Worm (Caenorhabditis elegans) whole organism, L2 larva: ENCODE data around the gene K08E7.8.

Source experiments
- C34F6.9 ChIP-seq: fragments of 150-350 bp; optimal IDR thresholded peaks from 2 replicates; lab custom pipeline; 2014; ENCODE audit warnings: missing biosample characterization, missing genetic modification characterization
- F13H6.1 ChIP-seq: sonication (generic microtip); optimal IDR thresholded peaks from 2 replicates; lab custom pipeline; 2016; ENCODE audit warnings: missing genetic modification characterization, missing compliant biosample characterization
- R02D3.7 ChIP-seq: fragments of 150-350 bp; optimal IDR thresholded peaks from 2 replicates; lab custom pipeline; 2014; ENCODE audit warnings: missing biosample characterization, missing genetic modification characterization
- Y55F3AM.14 ChIP-seq: fragments of 200-800 bp; sonication (Bioruptor generic); optimal IDR thresholded peaks from 2 replicates; lab custom pipeline; 2018; ENCODE audit warnings: mild to moderate bottlenecking, missing genetic modification characterization, missing compliant biosample characterization
- ZK546.5 ChIP-seq: sonication (generic microtip); optimal IDR thresholded peaks from 2 replicates; lab custom pipeline; 2017; ENCODE audit warnings: missing biosample characterization, missing genetic modification characterization
- alr-1 ChIP-seq: fragments of 150-350 bp; optimal IDR thresholded peaks from 2 replicates; lab custom pipeline; 2014; ENCODE audit warnings: missing biosample characterization, missing genetic modification characterization
- aly-2 ChIP-seq: fragments of 150-350 bp; optimal IDR thresholded peaks from 2 replicates; lab custom pipeline; 2014; ENCODE audit warnings: missing biosample characterization, missing genetic modification characterization
- blmp-1 ChIP-seq: sonication (generic microtip); optimal IDR thresholded peaks from 2 replicates; lab custom pipeline; 2017; ENCODE audit warnings: missing genetic modification characterization, mild to moderate bottlenecking, missing compliant biosample characterization, antibody characterized with exemption, moderate library complexity; ENCODE audit not compliant: insufficient read depth
- ceh-16 ChIP-seq: fragments of 150-350 bp; optimal IDR thresholded peaks from 2 replicates; lab custom pipeline; 2014; ENCODE audit warnings: missing biosample characterization, missing genetic modification characterization
- ceh-82 ChIP-seq: fragments of 150-350 bp; optimal IDR thresholded peaks from 2 replicates; lab custom pipeline; 2014; ENCODE audit warnings: missing biosample characterization, missing genetic modification characterization
- crh-2 ChIP-seq: sonication (generic microtip); optimal IDR thresholded peaks from 2 replicates; lab custom pipeline; 2017; ENCODE audit warnings: missing biosample characterization, missing genetic modification characterization
- dmd-4 ChIP-seq: sonication (generic microtip); optimal IDR thresholded peaks from 2 replicates; lab custom pipeline; 2017; ENCODE audit warnings: missing biosample characterization, missing genetic modification characterization
- elt-1 ChIP-seq: fragments of 150-350 bp; optimal IDR thresholded peaks from 2 replicates; lab custom pipeline; 2014; ENCODE audit warnings: missing biosample characterization, missing genetic modification characterization
- fos-1 ChIP-seq: fragments of 150-350 bp; optimal IDR thresholded peaks from 2 replicates; lab custom pipeline; 2014; ENCODE audit warnings: missing biosample characterization, missing genetic modification characterization
- gmeb-1 ChIP-seq: fragments of 150-350 bp; optimal IDR thresholded peaks from 2 replicates; lab custom pipeline; 2014; ENCODE audit warnings: missing biosample characterization, missing genetic modification characterization
- lin-13 ChIP-seq: fragments of 150-350 bp; optimal IDR thresholded peaks from 2 replicates; lab custom pipeline; 2014; ENCODE audit warnings: missing biosample characterization, missing genetic modification reagents, missing genetic modification characterization
- lsy-2 ChIP-seq, 2 experiments: fragments of 150-350 bp in 1 of 2; sonication (generic microtip) in 1 of 2; optimal IDR thresholded peaks; 2 replicates each; lab custom pipeline; 2014 to 2017; ENCODE audit warnings: missing biosample characterization in 2 of 2, missing genetic modification characterization in 2 of 2
- mab-5 ChIP-seq: fragments of 150-350 bp; optimal IDR thresholded peaks from 2 replicates; lab custom pipeline; 2014; ENCODE audit warnings: missing biosample characterization, missing genetic modification characterization
- mdl-1 ChIP-seq, 2 experiments: fragments of 150-350 bp in 1 of 2; sonication (generic microtip) in 1 of 2; optimal IDR thresholded peaks; 2 replicates each; lab custom pipeline; 2017; ENCODE audit warnings: missing biosample characterization in 2 of 2, missing genetic modification characterization in 2 of 2
- nhr-10 ChIP-seq: sonication (generic microtip); optimal IDR thresholded peaks from 2 replicates; lab custom pipeline; 2017; ENCODE audit warnings: missing biosample characterization, missing genetic modification characterization
- nhr-11 ChIP-seq: fragments of 150-350 bp; optimal IDR thresholded peaks from 2 replicates; lab custom pipeline; 2014; ENCODE audit warnings: missing biosample characterization, missing genetic modification characterization
- nhr-12 ChIP-seq: fragments of 150-350 bp; optimal IDR thresholded peaks from 2 replicates; lab custom pipeline; 2014; ENCODE audit warnings: missing biosample characterization, missing genetic modification characterization
- nhr-129 ChIP-seq: fragments of 150-350 bp; optimal IDR thresholded peaks from 2 replicates; lab custom pipeline; 2014; ENCODE audit warnings: missing biosample characterization, missing genetic modification characterization
- nhr-21 ChIP-seq: fragments of 150-350 bp; optimal IDR thresholded peaks from 2 replicates; lab custom pipeline; 2014; ENCODE audit warnings: missing biosample characterization, missing genetic modification characterization
- nhr-237 ChIP-seq: fragments of 150-350 bp; optimal IDR thresholded peaks from 2 replicates; lab custom pipeline; 2014; ENCODE audit warnings: missing biosample characterization, missing genetic modification characterization
- nhr-6 ChIP-seq: fragments of 150-350 bp; optimal IDR thresholded peaks from 2 replicates; lab custom pipeline; 2014; ENCODE audit warnings: missing biosample characterization, missing genetic modification characterization
- nhr-77 ChIP-seq: fragments of 150-350 bp; optimal IDR thresholded peaks from 2 replicates; lab custom pipeline; 2014; ENCODE audit warnings: missing biosample characterization, missing genetic modification characterization
- peb-1 ChIP-seq: fragments of 150-350 bp; optimal IDR thresholded peaks from 2 replicates; lab custom pipeline; 2014; ENCODE audit warnings: missing biosample characterization, missing genetic modification characterization
- sem-4 ChIP-seq: fragments of 150-350 bp; optimal IDR thresholded peaks from 2 replicates; lab custom pipeline; 2014; ENCODE audit warnings: missing biosample characterization, missing genetic modification reagents, missing genetic modification characterization
- skn-1 ChIP-seq: sonication (generic microtip); optimal IDR thresholded peaks from 2 replicates; lab custom pipeline; 2017; ENCODE audit warnings: missing biosample characterization, missing genetic modification characterization
- sma-3 ChIP-seq: sonication (generic microtip); optimal IDR thresholded peaks from 2 replicates; lab custom pipeline; 2016; ENCODE audit warnings: missing genetic modification reagents, missing genetic modification characterization, missing compliant biosample characterization
- snpc-4 ChIP-seq: fragments of 150-350 bp; optimal IDR thresholded peaks from 2 replicates; lab custom pipeline; 2014; ENCODE audit warnings: missing biosample characterization, missing genetic modification characterization
- unc-39 ChIP-seq: fragments of 150-350 bp; optimal IDR thresholded peaks from 2 replicates; lab custom pipeline; 2014; ENCODE audit warnings: missing biosample characterization, missing genetic modification characterization
- unc-55 ChIP-seq: fragments of 150-350 bp; sonication (generic microtip); optimal IDR thresholded peaks from 3 replicates; lab custom pipeline; 2014; ENCODE audit warnings: missing biosample characterization, missing genetic modification reagents, missing genetic modification characterization
- unc-62 ChIP-seq: fragments of 150-350 bp; optimal IDR thresholded peaks from 2 replicates; lab custom pipeline; 2014; ENCODE audit warnings: missing biosample characterization, missing genetic modification reagents, missing genetic modification characterization
- zag-1 ChIP-seq: fragments of 150-350 bp; optimal IDR thresholded peaks from 2 replicates; lab custom pipeline; 2014; ENCODE audit warnings: missing biosample characterization, missing genetic modification characterization
- ztf-11 ChIP-seq: sonication (generic microtip); optimal IDR thresholded peaks from 2 replicates; lab custom pipeline; 2017; ENCODE audit warnings: missing biosample characterization, missing genetic modification characterization
- ztf-4 ChIP-seq: fragments of 150-350 bp; optimal IDR thresholded peaks from 2 replicates; lab custom pipeline; 2014; ENCODE audit warnings: missing biosample characterization, missing genetic modification characterization

K08E7.8 gene

ce11 chrIV:12581046-12581445, 4.8 kb downstream of the K08E7.8 start, which contains the start of gene K08E7.6:
TSS of gene K08E7.6 (minus strand) at chrIV:12581146.
- no peak for TF ChIP-seq snpc-4 (tag; lab: Kevin White, UChicago)
- TF ChIP-seq crh-2 (tag; lab: Kevin White, UChicago): no peak
- no peak for TF ChIP-seq nhr-21
- no peak for TF ChIP-seq nhr-11 (tag; lab: Kevin White, UChicago)
- no peak for TF ChIP-seq lsy-2 (tag; optimal IDR thresholded peaks at IDR 0.05; lab: Kevin White, UChicago)
- no peak for TF ChIP-seq unc-55 (GFP tag; lab: Kevin White, UChicago)
- TF ChIP-seq elt-1: no peak
- TF ChIP-seq sma-3 (GFP tag; lab: Kevin White, UChicago): no peak
- no peak for TF ChIP-seq unc-62
- no peak for TF ChIP-seq gmeb-1 (tag; lab: Kevin White, UChicago)
- TF ChIP-seq sem-4: no peak
- no peak for TF ChIP-seq peb-1
- no peak for TF ChIP-seq ztf-11 (tag; lab: Kevin White, UChicago)
- no peak for TF ChIP-seq C34F6.9
- no peak for TF ChIP-seq blmp-1 (tag; lab: Kevin White, UChicago)

DNA sequence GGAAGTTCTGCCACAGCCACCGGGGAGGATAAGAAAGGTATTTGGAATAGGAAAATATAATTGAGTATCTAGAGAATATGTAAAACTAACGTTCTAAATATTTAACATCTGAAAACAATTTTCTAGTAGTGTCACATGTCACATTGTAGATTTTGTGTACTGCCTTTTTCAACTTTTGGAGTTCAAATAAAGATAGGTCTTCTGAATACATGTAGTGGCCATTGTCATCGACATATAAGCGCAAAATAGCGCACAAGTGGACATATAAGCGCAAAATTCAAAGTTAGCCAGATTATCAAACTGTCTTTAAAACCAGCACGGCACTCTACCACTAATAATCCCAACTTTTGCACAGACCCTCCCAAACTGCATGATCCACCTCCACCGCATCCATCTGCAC, 11.6 kb downstream of the K08E7.8 start:
- TF ChIP-seq dmd-4 (tag; lab: Kevin White, UChicago) (no peak), crh-2 (tag; lab: Kevin White, UChicago) (no peak), F13H6.1 (tag; lab: Kevin White, UChicago) (no peak), mdl-1 (tag; optimal IDR thresholded peaks at IDR 0.05; lab: Kevin White, UChicago) (no peak), fos-1 (tag; lab: Kevin White, UChicago) (no peak)
- TF ChIP-seq, all 48 proteins: peak for 0

DNA sequence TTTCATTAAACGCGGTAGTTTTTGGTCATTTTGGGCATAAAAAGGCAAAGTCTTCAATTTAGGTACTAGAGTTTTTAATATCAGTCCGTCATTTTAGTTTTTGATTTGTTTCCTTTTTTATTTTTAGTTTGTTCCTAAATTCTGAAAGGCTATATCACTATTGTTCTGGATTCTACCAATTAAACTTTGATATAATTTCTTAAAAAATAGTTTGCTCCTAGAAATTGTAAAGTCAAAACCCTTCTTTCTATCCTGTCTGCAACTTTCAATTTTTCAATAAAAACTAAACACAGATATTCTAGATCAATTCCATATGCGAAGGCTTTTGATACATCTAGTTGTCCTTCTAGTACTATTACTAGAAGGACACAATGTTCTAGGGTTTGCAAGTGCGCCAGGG, 12.8 kb downstream of the K08E7.8 start, which contains the start of gene K08E7.5:
Gene K08E7.5, plus strand, starts transcription at position 301 of the 400 bp plus-strand sequence.
- no peak for TF ChIP-seq nhr-6
- TF ChIP-seq lsy-2 (tag; optimal IDR thresholded peaks at IDR 0.05; lab: Kevin White, UChicago): no peak
- no peak for TF ChIP-seq C34F6.9
- TF ChIP-seq ceh-82 (tag; lab: Kevin White, UChicago): no peak
- no peak for TF ChIP-seq lin-13 (GFP tag; lab: Kevin White, UChicago)
- TF ChIP-seq zag-1 (tag; lab: Kevin White, UChicago): no peak
- TF ChIP-seq alr-1: no peak
- no peak for TF ChIP-seq elt-1
- no peak for TF ChIP-seq ztf-4 (tag; lab: Kevin White, UChicago)
- TF ChIP-seq blmp-1 (tag; lab: Kevin White, UChicago): no peak
- no peak for TF ChIP-seq nhr-77 (tag; lab: Kevin White, UChicago)
- no peak for TF ChIP-seq nhr-11 (tag; lab: Kevin White, UChicago)
- no peak for TF ChIP-seq F13H6.1 (tag; lab: Kevin White, UChicago)
- TF ChIP-seq unc-62: no peak

ce11 chrIV:12571047-12571446, 14.8 kb downstream of the K08E7.8 start, which contains the start of gene K08E7.4:
TSS of gene K08E7.4 (minus strand) at chrIV:12571147.
- TF ChIP-seq unc-62 (no peak), R02D3.7 (no peak), unc-39 (tag; lab: Kevin White, UChicago) (no peak), skn-1 (no peak), crh-2 (tag; lab: Kevin White, UChicago) (no peak), nhr-10 (no peak), gmeb-1 (tag; lab: Kevin White, UChicago) (no peak)

DNA sequence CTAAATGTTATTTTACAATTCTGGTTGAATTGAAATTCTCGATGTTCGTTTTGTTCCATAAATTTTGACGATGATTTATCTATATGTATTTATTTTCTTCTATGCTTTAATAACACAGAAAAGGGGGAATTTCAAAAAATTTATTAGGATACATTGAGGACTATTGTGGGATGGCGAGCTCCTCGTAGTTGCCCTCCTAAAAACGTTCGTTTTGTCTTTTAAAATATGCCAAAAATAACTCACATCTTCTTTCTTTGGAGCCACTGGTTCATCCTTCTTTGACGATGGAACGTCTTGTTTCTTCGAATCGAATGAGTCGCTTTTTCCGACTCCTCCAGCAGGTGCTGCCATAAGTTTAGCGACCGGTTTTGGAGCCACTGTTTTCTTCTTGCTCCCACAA, 15.3 kb downstream of the K08E7.8 start:
- TF ChIP-seq nhr-237 (tag; lab: Kevin White, UChicago) (no peak), ztf-11 (tag; lab: Kevin White, UChicago) (no peak), snpc-4 (tag; lab: Kevin White, UChicago) (no peak), ZK546.5 (tag; lab: Kevin White, UChicago) (no peak), unc-62 (no peak), nhr-6 (no peak), ceh-16 (tag; lab: Kevin White, UChicago) (no peak), sma-3 (GFP tag; lab: Kevin White, UChicago) (no peak), Y55F3AM.14 (GFP tag; lab: Kevin White, UChicago) (no peak), elt-1 (no peak), nhr-12 (tag; lab: Kevin White, UChicago) (no peak), aly-2 (tag; lab: Kevin White, UChicago) (no peak), nhr-129 (no peak), R02D3.7 (no peak), peb-1 (no peak), mab-5 (no peak)
